Worm (Caenorhabditis elegans) whole organism, L4/young adult: ENCODE measurements around the gene C09H10.4.

Experiments
- W03F9.2 ChIP-seq: fragments of 150-350 bp; optimal IDR thresholded peaks from 2 replicates; lab custom pipeline; 2014; ENCODE audit warnings: missing biosample characterization, missing genetic modification characterization
- him-1 ChIP-seq: sonication (generic microtip); optimal IDR thresholded peaks from 2 replicates; lab custom pipeline; 2016; ENCODE audit warnings: missing genotype, missing genetic modification reagents, missing genetic modification characterization, missing compliant biosample characterization

DNA sequence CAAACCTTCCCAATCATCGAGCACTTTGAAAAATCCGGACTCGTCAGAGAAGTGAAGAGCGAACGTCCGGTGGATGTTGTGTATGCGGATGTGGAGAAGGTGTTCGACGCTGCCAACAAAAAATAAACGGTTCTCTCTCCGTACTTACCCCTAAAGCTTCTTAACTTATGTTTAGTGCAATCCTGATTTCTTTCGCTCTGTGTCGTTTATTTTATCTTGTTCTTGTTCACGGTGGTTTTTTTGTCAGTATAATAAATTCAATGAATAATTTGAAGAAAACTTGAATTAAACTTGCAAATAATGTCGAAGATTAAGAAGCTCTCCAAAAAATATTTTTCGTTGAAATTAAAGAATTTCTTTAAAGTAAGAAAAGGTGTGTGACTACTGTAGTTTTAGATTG is 29.0 kb downstream of the C09H10.4 start, which contains the start of gene F40F8.3:
- TF ChIP-seq him-1: no peak
- TF ChIP-seq W03F9.2 (tag; lab: Kevin White, UChicago): no peak
